Worm (Caenorhabditis elegans): ENCODE results near the gene egas-3.

The egas-3 gene

DNA sequence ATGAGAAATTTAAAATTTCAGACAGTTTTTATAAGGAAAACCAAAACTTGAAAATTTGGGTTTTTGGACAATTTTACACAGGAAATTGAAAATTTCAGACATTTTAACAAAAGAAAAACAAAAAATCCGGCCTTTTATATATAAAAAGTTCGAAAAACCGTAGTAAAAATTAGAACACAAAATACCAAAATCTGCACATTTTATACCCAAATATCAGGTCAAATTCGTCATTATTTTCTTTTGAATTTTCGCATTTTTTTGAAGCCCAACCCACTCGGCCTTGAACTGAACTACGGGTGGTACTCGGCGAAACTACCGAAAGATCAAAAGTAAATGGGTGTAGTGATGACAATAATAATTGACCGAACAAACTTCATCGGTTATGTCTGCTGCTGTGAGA is 31.0 kb upstream of the egas-3 start:
- no peak for TF ChIP-seq ama-1 (optimal IDR thresholded peaks at IDR 0.05)
- no peak for TF ChIP-seq npax-4 (tag; optimal IDR thresholded peaks at IDR 0.05)
- TF ChIP-seq elt-2 (tag; optimal IDR thresholded peaks at IDR 0.05), result no peak
- TF ChIP-seq ceh-45 (GFP tag; IDR thresholded peaks at IDR 0.05), result no peak
- no peak for TF ChIP-seq fax-1 (tag; optimal IDR thresholded peaks at IDR 0.05)
- TF ChIP-seq hlh-15 (tag; optimal IDR thresholded peaks at IDR 0.05), result no peak
- TF ChIP-seq hlh-13 (GFP tag; optimal IDR thresholded peaks at IDR 0.05), result no peak
- TF ChIP-seq ceh-14 (tag; optimal IDR thresholded peaks at IDR 0.05), result no peak

DNA sequence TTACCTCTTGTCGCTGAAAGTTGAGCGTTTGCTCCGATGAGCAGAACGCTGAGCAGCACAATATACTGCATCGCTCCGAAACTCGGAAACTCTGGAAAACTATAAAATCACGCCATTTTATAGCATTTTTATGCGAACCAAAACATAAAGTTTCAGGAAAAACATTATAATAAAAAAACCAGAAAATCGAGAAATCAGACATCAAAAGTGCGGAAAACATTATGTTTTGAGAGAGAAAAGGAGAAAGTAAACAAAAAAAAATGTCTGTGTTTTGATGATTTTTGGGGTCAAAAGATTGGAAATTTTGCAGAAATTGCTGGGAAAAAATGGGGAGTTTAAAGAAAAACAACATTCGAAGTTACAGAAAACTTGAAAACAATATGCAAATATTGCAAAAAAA is 27.9 kb upstream of the egas-3 start, which contains the start of gene Y69H2.3:
Gene Y69H2.3 (minus strand): TSS at position 101 of the 400 bp plus-strand sequence.
- TF ChIP-seq hlh-8 (tag; optimal IDR thresholded peaks at IDR 0.05), result no peak
- no peak for TF ChIP-seq odd-2 (tag; optimal IDR thresholded peaks at IDR 0.05)
- TF ChIP-seq C38D4.7 (GFP tag; optimal IDR thresholded peaks at IDR 0.05), result no peak
- TF ChIP-seq pha-4 (tag; optimal IDR thresholded peaks at IDR 0.05), result no peak
- TF ChIP-seq ceh-45 (GFP tag; IDR thresholded peaks at IDR 0.05), result no peak
- no peak for TF ChIP-seq sox-2 (GFP tag; IDR thresholded peaks at IDR 0.05)
- TF ChIP-seq unc-42 (tag; optimal IDR thresholded peaks at IDR 0.05), result no peak
- no peak for TF ChIP-seq gmeb-2 (tag; optimal IDR thresholded peaks at IDR 0.05)
- no peak for TF ChIP-seq npax-4 (tag; optimal IDR thresholded peaks at IDR 0.05)
- no peak for TF ChIP-seq eyg-1 (tag; optimal IDR thresholded peaks at IDR 0.05)
- TF ChIP-seq ztf-16 (tag; optimal IDR thresholded peaks at IDR 0.05), result no peak
- no peak for TF ChIP-seq ref-2 (tag; optimal IDR thresholded peaks at IDR 0.05)

DNA sequence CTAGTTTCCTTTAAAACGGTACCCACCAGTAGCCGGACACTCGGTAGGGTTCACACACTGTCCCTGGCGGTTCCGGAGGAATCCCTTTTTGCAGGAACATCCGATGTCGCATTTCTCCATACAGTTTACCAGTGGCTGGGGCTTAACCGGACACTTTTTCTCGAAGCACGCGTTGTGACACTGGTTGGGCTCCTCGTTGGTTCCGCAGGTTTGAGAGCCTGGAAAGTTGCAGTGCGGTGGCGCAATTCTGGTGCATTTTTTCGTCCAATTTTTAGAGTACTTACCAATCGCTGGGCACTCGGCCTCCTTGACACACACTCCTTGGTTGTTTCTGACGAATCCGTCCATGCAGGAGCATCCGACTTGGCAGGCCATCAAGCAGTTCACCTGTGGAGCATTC is 26.2 kb upstream of the egas-3 start:
- no peak for TF ChIP-seq hlh-8 (tag; optimal IDR thresholded peaks at IDR 0.05)
- no peak for TF ChIP-seq pha-4 (tag; optimal IDR thresholded peaks at IDR 0.05)
- TF ChIP-seq K02D7.2 (tag; optimal IDR thresholded peaks at IDR 0.05), result no peak

DNA sequence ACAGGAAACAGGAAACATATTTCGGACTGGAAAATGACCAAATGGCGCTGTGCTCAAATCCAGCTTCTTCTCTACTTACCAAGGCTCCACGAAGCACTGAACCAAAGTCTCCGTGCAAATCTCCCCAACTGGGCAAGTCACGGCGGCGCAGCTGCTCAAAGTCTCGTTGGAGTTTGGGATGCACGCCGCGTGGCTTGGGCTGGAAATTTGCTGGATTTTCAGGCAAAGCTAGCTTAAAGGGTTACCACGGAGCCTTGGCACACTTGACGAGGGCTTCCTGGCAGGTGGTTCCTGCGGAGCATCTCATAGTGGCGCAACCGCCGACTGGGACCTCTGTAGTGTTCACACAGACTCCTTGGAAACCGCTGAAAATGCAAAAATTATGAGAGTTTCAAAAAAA is 22.8 kb upstream of the egas-3 start:
- no peak for TF ChIP-seq tbx-2 (tag; optimal IDR thresholded peaks at IDR 0.05)
- TF ChIP-seq ceh-14 (tag; optimal IDR thresholded peaks at IDR 0.05), result no peak
- no peak for TF ChIP-seq pha-2 (tag; optimal IDR thresholded peaks at IDR 0.05)
- TF ChIP-seq ztf-16 (tag; optimal IDR thresholded peaks at IDR 0.05), result no peak
- TF ChIP-seq ceh-48 (tag; optimal IDR thresholded peaks at IDR 0.05), result no peak
- no peak for TF ChIP-seq T23F11.4 (GFP tag; optimal IDR thresholded peaks at IDR 0.05)
- TF ChIP-seq ceh-34 (tag; optimal IDR thresholded peaks at IDR 0.05), result no peak
- no peak for TF ChIP-seq elt-2 (tag; optimal IDR thresholded peaks at IDR 0.05)
- TF ChIP-seq pat-9 (tag; optimal IDR thresholded peaks at IDR 0.05), result no peak
- no peak for TF ChIP-seq lin-11 (tag; optimal IDR thresholded peaks at IDR 0.05)
- no peak for TF ChIP-seq ceh-19 (GFP tag; optimal IDR thresholded peaks at IDR 0.05)
- no peak for TF ChIP-seq ceh-30 (tag; optimal IDR thresholded peaks at IDR 0.05)
- no peak for TF ChIP-seq npax-4 (tag; optimal IDR thresholded peaks at IDR 0.05)

DNA sequence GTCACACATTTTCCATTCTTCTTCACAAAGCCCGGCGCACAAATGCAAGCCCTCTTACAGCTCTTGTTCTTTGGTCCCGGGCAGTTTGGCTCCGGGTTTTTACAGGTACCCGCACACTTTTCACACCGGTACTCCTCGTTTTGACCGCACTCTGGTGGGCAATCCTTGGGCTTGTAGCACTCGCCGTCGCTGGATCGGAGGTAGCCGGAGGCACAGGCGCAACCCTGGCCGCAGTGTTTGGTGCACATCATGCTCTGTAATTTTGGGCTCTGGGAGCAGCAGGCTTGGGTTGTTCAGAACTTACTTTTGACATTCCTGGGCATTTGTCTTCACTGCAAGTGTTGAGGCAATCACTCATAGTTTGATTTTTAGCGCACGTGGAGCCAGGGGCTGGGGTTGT is 21.2 kb upstream of the egas-3 start:
- no peak for TF ChIP-seq pat-9 (tag; optimal IDR thresholded peaks at IDR 0.05)
- no peak for TF ChIP-seq npax-4 (tag; optimal IDR thresholded peaks at IDR 0.05)
- TF ChIP-seq dmd-4 (tag; optimal IDR thresholded peaks at IDR 0.05; ENCODE audit: borderline replicate concordance), result no peak
- no peak for TF ChIP-seq ceh-6 (GFP tag; optimal IDR thresholded peaks at IDR 0.05)
- no peak for TF ChIP-seq ceh-45 (GFP tag; IDR thresholded peaks at IDR 0.05)
- no peak for TF ChIP-seq unc-42 (tag; optimal IDR thresholded peaks at IDR 0.05)
- no peak for TF ChIP-seq nfya-1 (tag; optimal IDR thresholded peaks at IDR 0.05)
- TF ChIP-seq ceh-34 (tag; optimal IDR thresholded peaks at IDR 0.05), result no peak
- TF ChIP-seq tbx-7 (tag; optimal IDR thresholded peaks at IDR 0.05), result no peak
- no peak for TF ChIP-seq ceh-18 (tag; optimal IDR thresholded peaks at IDR 0.05)
- TF ChIP-seq hlh-8 (tag; optimal IDR thresholded peaks at IDR 0.05), result no peak
- no peak for TF ChIP-seq ceh-9 (tag; optimal IDR thresholded peaks at IDR 0.05)
- no peak for TF ChIP-seq zip-5 (tag; optimal IDR thresholded peaks at IDR 0.05)
